Fruit fly (Drosophila melanogaster) whole organism, adult: ENCODE measurements around the gene AP-1sigma.

Experiments
- CG14711 ChIP-seq: fragments of 200-800 bp; sonication (Bioruptor generic); optimal IDR thresholded peaks from 2 replicates; lab custom pipeline; 2018; ENCODE audit warnings: missing biosample characterization, mild to moderate bottlenecking, missing genetic modification characterization, moderate library complexity
- Clk ChIP-seq: fragments of 200-800 bp; sonication (Bioruptor generic); optimal IDR thresholded peaks from 2 replicates; lab custom pipeline; 2017; ENCODE audit warnings: missing biosample characterization, missing genetic modification characterization
- Hr96 ChIP-seq: fragments of 200-800 bp; sonication (Bioruptor generic); optimal IDR thresholded peaks from 2 replicates; lab custom pipeline; 2016; ENCODE audit warnings: missing biosample characterization, missing genetic modification characterization
- cic ChIP-seq: fragments of 200-800 bp; sonication (Bioruptor generic); optimal IDR thresholded peaks from 2 replicates; lab custom pipeline; 2017; ENCODE audit warnings: missing biosample characterization, mild to moderate bottlenecking, missing genetic modification characterization, moderate library complexity
- cnc ChIP-seq, 2 experiments: fragments of >200 bp; optimal IDR thresholded peaks; 2 replicates each; lab custom pipeline; 2017
- tj ChIP-seq: fragments of 200-800 bp; sonication (Bioruptor generic); optimal IDR thresholded peaks from 3 replicates; lab custom pipeline; 2017; ENCODE audit warnings: missing biosample characterization, mild to moderate bottlenecking, missing genetic modification characterization, moderate library complexity

dm6 chr3R:24001150-24001549 lies 42.7 kb downstream of the AP-1sigma start:
- TF ChIP-seq tj (GFP tag; lab: Kevin White, UChicago) (no peak), Hr96 (GFP tag; lab: Kevin White, UChicago) (no peak), cnc (optimal IDR thresholded peaks at IDR 0.05; lab: Kevin White, UChicago) (no peak), Clk (no peak), CG14711 (no peak), cic (GFP tag; lab: Kevin White, UChicago) (no peak)
